Worm (Caenorhabditis elegans) whole organism, midembryonic: ENCODE results near the gene cyk-7.

Experiments
- T22C8.4 ChIP-seq: fragments of 200-800 bp; sonication (Bioruptor generic); IDR thresholded peaks from 2 replicates; pipeline ENCODE4 v1.3.6; 2022; ENCODE audit warnings: missing genetic modification characterization, missing compliant biosample characterization
- cog-1 ChIP-seq: sonication (generic microtip); optimal IDR thresholded peaks from 2 replicates; lab custom pipeline; 2016; ENCODE audit warnings: missing genetic modification characterization, missing compliant biosample characterization
- flt-1 ChIP-seq: fragments of 200-800 bp; sonication (Bioruptor generic); IDR thresholded peaks from 2 replicates; pipeline ENCODE4 v1.3.6; 2022; ENCODE audit warnings: missing genetic modification characterization, missing compliant biosample characterization
- klf-2 ChIP-seq: fragments of 200-800 bp; sonication (Bioruptor generic); conservative IDR thresholded peaks from 2 replicates; pipeline ENCODE4 v1.3.6; 2022; ENCODE audit warnings: missing genetic modification reagents, missing genetic modification characterization, missing compliant biosample characterization
- med-1 ChIP-seq: sonication (generic microtip); optimal IDR thresholded peaks from 2 replicates; lab custom pipeline; 2017; ENCODE audit warnings: missing genetic modification characterization, mild to moderate bottlenecking, missing compliant biosample characterization, antibody characterized with exemption, missing genetic modification reagents; ENCODE audit not compliant: insufficient read depth
- ref-1 ChIP-seq: fragments of 200-800 bp; sonication (Bioruptor generic); conservative IDR thresholded peaks from 2 replicates; pipeline ENCODE4 v1.3.6; 2022; ENCODE audit warnings: missing genetic modification reagents, missing genetic modification characterization, missing compliant biosample characterization
- tab-1 ChIP-seq: fragments of 200-800 bp; sonication (Bioruptor generic); IDR thresholded peaks from 2 replicates; pipeline ENCODE4 v1.3.6; 2022; ENCODE audit warnings: missing genetic modification characterization, missing compliant biosample characterization
- ztf-23 ChIP-seq: fragments of 200-800 bp; sonication (Bioruptor generic); IDR thresholded peaks from 2 replicates; pipeline ENCODE4 v1.3.6; 2022; ENCODE audit warnings: missing genetic modification reagents, missing genetic modification characterization, missing compliant biosample characterization
- ztf-29 ChIP-seq: fragments of 200-800 bp; sonication (Bioruptor generic); IDR thresholded peaks from 2 replicates; pipeline ENCODE4 v1.3.6; 2022; ENCODE audit warnings: missing genetic modification reagents, missing genetic modification characterization, missing compliant biosample characterization

cyk-7 gene

ce11 chrIII:7795311-7795710 lies at the start of gene cyk-7:
Gene cyk-7, minus strand, starts transcription at chrIII:7795409.
- TF ChIP-seq tab-1 (GFP tag; lab: Robert Waterston, UW) = no peak
- no peak for TF ChIP-seq ztf-23 (GFP tag; lab: Robert Waterston, UW)
- TF ChIP-seq ref-1 (GFP tag; lab: Robert Waterston, UW) = no peak
- TF ChIP-seq flt-1 (GFP tag; lab: Robert Waterston, UW) = no peak
- TF ChIP-seq klf-2 (GFP tag; lab: Robert Waterston, UW) = no peak
- no peak for TF ChIP-seq cog-1 (tag; lab: Kevin White, UChicago)
- TF ChIP-seq med-1 (GFP tag; lab: Kevin White, UChicago) = no peak
- no peak for TF ChIP-seq T22C8.4 (GFP tag; lab: Robert Waterston, UW)
- no peak for TF ChIP-seq ztf-29

ce11 chrIII:7843536-7843935 lies 48.3 kb upstream of the cyk-7 start, which contains the start of gene ZK652.8:
Gene ZK652.8, minus strand, starts transcription at chrIII:7843636.
- no peak for TF ChIP-seq ztf-23 (GFP tag; lab: Robert Waterston, UW)
- TF ChIP-seq med-1 (GFP tag; lab: Kevin White, UChicago) = no peak
- no peak for TF ChIP-seq ztf-29
- no peak for TF ChIP-seq klf-2 (GFP tag; lab: Robert Waterston, UW)
- no peak for TF ChIP-seq flt-1 (GFP tag; lab: Robert Waterston, UW)
- TF ChIP-seq cog-1 (tag; lab: Kevin White, UChicago) = no peak
- TF ChIP-seq tab-1 (GFP tag; lab: Robert Waterston, UW) = no peak
- no peak for TF ChIP-seq T22C8.4 (GFP tag; lab: Robert Waterston, UW)

ce11 chrIII:7838907-7839642 lies 43.9 kb upstream of the cyk-7 start, which contains the start of gene ceh-23:
Gene ceh-23, plus strand, starts transcription at chrIII:7839592.
- TF ChIP-seq ztf-29 = no peak
- TF ChIP-seq klf-2 (GFP tag; lab: Robert Waterston, UW) = no peak
- TF ChIP-seq ztf-23 (GFP tag; lab: Robert Waterston, UW) = no peak
- TF ChIP-seq cog-1 (tag; lab: Kevin White, UChicago) = no peak
- no peak for TF ChIP-seq flt-1 (GFP tag; lab: Robert Waterston, UW)
- no peak for TF ChIP-seq ref-1 (GFP tag; lab: Robert Waterston, UW)
- no peak for TF ChIP-seq med-1 (GFP tag; lab: Kevin White, UChicago)
- no peak for TF ChIP-seq T22C8.4 (GFP tag; lab: Robert Waterston, UW)
- TF ChIP-seq tab-1 (GFP tag; lab: Robert Waterston, UW) = no peak

- TF ChIP-seq cog-1 (tag; lab: Kevin White, UChicago) (no peak), ref-1 (GFP tag; lab: Robert Waterston, UW) (no peak), flt-1 (GFP tag; lab: Robert Waterston, UW) (no peak), T22C8.4 (GFP tag; lab: Robert Waterston, UW) (no peak), ztf-23 (GFP tag; lab: Robert Waterston, UW) (no peak), tab-1 (GFP tag; lab: Robert Waterston, UW) (no peak), klf-2 (GFP tag; lab: Robert Waterston, UW) (no peak), ztf-29 (no peak), med-1 (GFP tag; lab: Kevin White, UChicago) (no peak)
Measured at ce11 chrIII:7837567-7837966, 42.4 kb upstream of the cyk-7 start.

ce11 chrIII:7835684-7836083 lies 40.5 kb upstream of the cyk-7 start:
- TF ChIP-seq klf-2 (GFP tag; lab: Robert Waterston, UW) = no peak
- no peak for TF ChIP-seq ztf-23 (GFP tag; lab: Robert Waterston, UW)
- no peak for TF ChIP-seq flt-1 (GFP tag; lab: Robert Waterston, UW)
- no peak for TF ChIP-seq cog-1 (tag; lab: Kevin White, UChicago)

- TF ChIP-seq flt-1 (GFP tag; lab: Robert Waterston, UW) (no peak), ref-1 (GFP tag; lab: Robert Waterston, UW) (no peak), T22C8.4 (GFP tag; lab: Robert Waterston, UW) (no peak), med-1 (GFP tag; lab: Kevin White, UChicago) (no peak), cog-1 (tag; lab: Kevin White, UChicago) (no peak), ztf-29 (no peak), klf-2 (GFP tag; lab: Robert Waterston, UW) (no peak), tab-1 (GFP tag; lab: Robert Waterston, UW) (no peak), ztf-23 (GFP tag; lab: Robert Waterston, UW) (no peak)
Measured at ce11 chrIII:7834848-7835247, 39.6 kb upstream of the cyk-7 start.

- TF ChIP-seq med-1 (GFP tag; lab: Kevin White, UChicago) (no peak), ztf-29 (no peak), cog-1 (tag; lab: Kevin White, UChicago) (no peak), ztf-23 (GFP tag; lab: Robert Waterston, UW) (no peak), T22C8.4 (GFP tag; lab: Robert Waterston, UW) (no peak), tab-1 (GFP tag; lab: Robert Waterston, UW) (no peak), klf-2 (GFP tag; lab: Robert Waterston, UW) (no peak), flt-1 (GFP tag; lab: Robert Waterston, UW) (no peak), ref-1 (GFP tag; lab: Robert Waterston, UW) (no peak)
Measured at ce11 chrIII:7832473-7832872, 37.3 kb upstream of the cyk-7 start.

ce11 chrIII:7828576-7829461 lies 33.6 kb upstream of the cyk-7 start, which contains the start of the genes egl-45 and kcmf-1:
Gene egl-45, minus strand, starts transcription at chrIII:7828626.
Gene kcmf-1, plus strand, starts transcription at chrIII:7829411.
- TF ChIP-seq flt-1 (GFP tag; lab: Robert Waterston, UW) (no peak), med-1 (GFP tag; lab: Kevin White, UChicago) (no peak), ztf-29 (no peak), T22C8.4 (GFP tag; lab: Robert Waterston, UW) (no peak), klf-2 (GFP tag; lab: Robert Waterston, UW) (no peak), cog-1 (tag; lab: Kevin White, UChicago) (no peak), ztf-23 (GFP tag; lab: Robert Waterston, UW) (no peak), tab-1 (GFP tag; lab: Robert Waterston, UW) (no peak), ref-1 (GFP tag; lab: Robert Waterston, UW) (no peak)
